Fruit fly (Drosophila melanogaster): Measurements from ENCODE around the gene z.

z gene

dm6 chrX:2443798-2444197, 3.8 kb upstream of the z start, which contains the start of gene tko (continued):
- TF ChIP-seq CG7745 (tag; optimal IDR thresholded peaks at IDR 0.05) (no peak), CG6854 (GFP tag; optimal IDR thresholded peaks at IDR 0.05) (no peak), CG15601 (tag; optimal IDR thresholded peaks at IDR 0.05) (peak; percentile 14), mld (GFP tag; IDR thresholded peaks at IDR 0.05; ENCODE audit: partially characterized antibody) (peak; percentile 78; the same call in 2 of the 3 replicates), YL-1 (GFP tag; optimal IDR thresholded peaks at IDR 0.05) (peak; percentile 41), CG3281 (GFP tag; optimal IDR thresholded peaks at IDR 0.05) (no peak), CG13287 (GFP tag; IDR thresholded peaks at IDR 0.05; ENCODE audit: partially characterized antibody) (peak; percentile 96), CG14860 (GFP tag; IDR thresholded peaks at IDR 0.05; ENCODE audit: partially characterized antibody) (peak; percentile 84), Opbp (GFP tag; IDR thresholded peaks at IDR 0.05; ENCODE audit: partially characterized antibody) (peak; percentile 97), CG6791 (GFP tag; IDR thresholded peaks at IDR 0.05; ENCODE audit: partially characterized antibody) (peak; percentile 96), zen (tag; optimal IDR thresholded peaks at IDR 0.05) (peak; percentile 70), CG2202 (tag; optimal IDR thresholded peaks at IDR 0.05) (no peak), Elba2 (GFP tag; optimal IDR thresholded peaks at IDR 0.05) (peak; percentile 59), hth (optimal IDR thresholded peaks at IDR 0.05) (no peak), ci (GFP tag; IDR thresholded peaks at IDR 0.05) (0 out of 3 replicates have a peak, but pooled peaks have one; percentile 38), jumu (GFP tag; optimal IDR thresholded peaks at IDR 0.05) (no peak), Hmx (GFP tag; optimal IDR thresholded peaks at IDR 0.05) (no peak), Abd-B (GFP tag; optimal IDR thresholded peaks at IDR 0.05) (no peak), Hsf (GFP tag; optimal IDR thresholded peaks at IDR 0.05) (peak; percentile 8), CG7963 (GFP tag; IDR thresholded peaks at IDR 0.05; ENCODE audit: partially characterized antibody) (peak; percentile 90), CG8089 (GFP tag; optimal IDR thresholded peaks at IDR 0.05) (no peak), Myb (GFP tag; optimal IDR thresholded peaks at IDR 0.05) (peak; percentile 91), CG1603 (tag; optimal IDR thresholded peaks at IDR 0.05) (peak; percentile 88), Stat92E (GFP tag; optimal IDR thresholded peaks at IDR 0.05) (peak in 1 of 3 experiments; percentile 47), CG13894 (tag; optimal IDR thresholded peaks at IDR 0.05) (no peak), gsb (GFP tag; IDR thresholded peaks at IDR 0.05) (no peak), pzg (GFP tag; optimal IDR thresholded peaks at IDR 0.05) (peak; percentile 98), phol (tag; optimal IDR thresholded peaks at IDR 0.05) (peak; percentile 76), cas (GFP tag; IDR thresholded peaks at IDR 0.05) (no peak), zen2 (GFP tag; IDR thresholded peaks at IDR 0.05; ENCODE audit: partially characterized antibody) (peak; percentile 91), her (GFP tag; optimal IDR thresholded peaks at IDR 0.05) (peak; percentile 23), CG7928 (GFP tag; optimal IDR thresholded peaks at IDR 0.05) (peak; percentile 30), trh (GFP tag; optimal IDR thresholded peaks at IDR 0.05) (no peak), tna (GFP tag; IDR thresholded peaks at IDR 0.05; ENCODE audit: partially characterized antibody) (peak; percentile 87), CG16813 (GFP tag; IDR thresholded peaks at IDR 0.05; ENCODE audit: partially characterized antibody) (peak; percentile 96), HmgZ (tag; optimal IDR thresholded peaks at IDR 0.05) (peak; percentile 84), sisA (GFP tag; IDR thresholded peaks at IDR 0.05) (no peak), Rfx (GFP tag; IDR thresholded peaks at IDR 0.05) (peak; percentile 43), CG6272 (GFP tag; IDR thresholded peaks at IDR 0.05) (peak; percentile 47; the same call in 1 of the 2 replicates), HLHmδ (GFP tag; optimal IDR thresholded peaks at IDR 0.05) (no peak), trem (tag; optimal IDR thresholded peaks at IDR 0.05) (peak; percentile 85), dm (GFP tag; optimal IDR thresholded peaks at IDR 0.05) (peak; percentile 71), slbo (GFP tag; IDR thresholded peaks at IDR 0.05) (peak; percentile 49; the same call in 1 of the 2 replicates), aop (GFP tag; IDR thresholded peaks at IDR 0.05) (no peak), Med (GFP tag) (peak; percentile 92), CG2120 (GFP tag; optimal IDR thresholded peaks at IDR 0.05) (peak; percentile 38), Side (GFP tag; optimal IDR thresholded peaks at IDR 0.05) (peak; percentile 28), MESR4 (GFP tag; optimal IDR thresholded peaks at IDR 0.05) (peak; percentile 73), Nf-YB (GFP tag; optimal IDR thresholded peaks at IDR 0.05) (peak; percentile 10)
